Fruit fly (Drosophila melanogaster) whole organism, prepupa: ENCODE results near the gene CG17806.
"Not testable (repeated sequence)": the region's sequence is repeated elsewhere in the genome, so short reads cannot be mapped to it uniquely, and the experiment has no call there.

Experiments
- CG10669 ChIP-seq: fragments of 200-800 bp; sonication (Bioruptor generic); optimal IDR thresholded peaks from 3 replicates; lab custom pipeline; 2018; ENCODE audit warnings: missing biosample characterization, mild to moderate bottlenecking, missing genetic modification characterization, moderate library complexity
- CG11762 ChIP-seq: fragments of 200-800 bp; sonication (Bioruptor generic); optimal IDR thresholded peaks from 3 replicates; lab custom pipeline; 2016; ENCODE audit warnings: missing biosample characterization, missing genetic modification characterization; ENCODE audit not compliant: insufficient read depth
- CG15336 ChIP-seq: fragments of 200-800 bp; sonication (Bioruptor generic); IDR thresholded peaks from 2 replicates; pipeline ENCODE4 v1.3.6; 2022; ENCODE audit warnings: missing biosample characterization, missing genetic modification characterization
- CG16779 ChIP-seq: fragments of 200-800 bp; sonication (Bioruptor generic); optimal IDR thresholded peaks from 3 replicates; lab custom pipeline; 2017; ENCODE audit warnings: missing biosample characterization, mild to moderate bottlenecking, missing genetic modification characterization
- CG3032 ChIP-seq: fragments of 200-800 bp; optimal IDR thresholded peaks from 2 replicates; lab custom pipeline; 2019; ENCODE audit warnings: missing biosample characterization, mild to moderate bottlenecking, missing genetic modification characterization, moderate library complexity
- CG34406 ChIP-seq: fragments of 200-800 bp; sonication (Bioruptor generic); optimal IDR thresholded peaks from 3 replicates; lab custom pipeline; 2016; ENCODE audit warnings: missing biosample characterization, missing genetic modification characterization
- CG4318 ChIP-seq: fragments of 200-800 bp; sonication (Bioruptor generic); optimal IDR thresholded peaks from 3 replicates; lab custom pipeline; 2017; ENCODE audit warnings: missing biosample characterization, mild to moderate bottlenecking, missing genetic modification characterization
- CG6163 ChIP-seq: fragments of 200-800 bp; sonication (Bioruptor generic); IDR thresholded peaks from 3 replicates; pipeline ENCODE4 v1.3.6; 2022; ENCODE audit warnings: missing biosample characterization, missing genetic modification characterization
- CG6808 ChIP-seq: fragments of 200-800 bp; sonication (Bioruptor generic); optimal IDR thresholded peaks from 3 replicates; lab custom pipeline; 2017; ENCODE audit warnings: missing biosample characterization, missing genetic modification characterization, mild to moderate bottlenecking, moderate library complexity, missing genetic modification reagents
- CG8119 ChIP-seq: fragments of 200-800 bp; sonication (Bioruptor generic); IDR thresholded peaks from 3 replicates; pipeline ENCODE4 v1.3.6; 2022; ENCODE audit warnings: missing biosample characterization, missing genetic modification characterization
- CG8319 ChIP-seq: fragments of 200-800 bp; sonication (Bioruptor generic); optimal IDR thresholded peaks from 3 replicates; lab custom pipeline; 2016; ENCODE audit warnings: missing biosample characterization, missing genetic modification characterization
- Eip75B ChIP-seq: fragments of 200-800 bp; sonication (Bioruptor generic); optimal IDR thresholded peaks from 3 replicates; lab custom pipeline; 2016; ENCODE audit warnings: missing biosample characterization, missing genetic modification characterization
- Ets96B ChIP-seq: fragments of 200-800 bp; optimal IDR thresholded peaks from 2 replicates; lab custom pipeline; 2019; ENCODE audit warnings: missing biosample characterization, mild to moderate bottlenecking, missing genetic modification characterization, moderate library complexity
- Hr39 ChIP-seq: fragments of 200-800 bp; sonication (Bioruptor generic); optimal IDR thresholded peaks from 2 replicates; lab custom pipeline; 2016; ENCODE audit warnings: missing biosample characterization, missing genetic modification characterization
- Sox14 ChIP-seq: fragments of 200-800 bp; sonication (Bioruptor generic); optimal IDR thresholded peaks from 3 replicates; lab custom pipeline; 2016; ENCODE audit warnings: missing biosample characterization, missing genetic modification characterization
- Sox15 ChIP-seq: fragments of 200-800 bp; sonication (Bioruptor generic); optimal IDR thresholded peaks from 3 replicates; lab custom pipeline; 2016; ENCODE audit warnings: missing biosample characterization, missing genetic modification characterization
- cyc ChIP-seq: fragments of 200-800 bp; sonication (Bioruptor generic); optimal IDR thresholded peaks from 3 replicates; lab custom pipeline; 2016; ENCODE audit warnings: missing biosample characterization, missing genetic modification characterization
- dsx ChIP-seq: fragments of 200-800 bp; optimal IDR thresholded peaks from 3 replicates; lab custom pipeline; 2019; ENCODE audit warnings: missing biosample characterization, mild to moderate bottlenecking, missing genetic modification characterization, moderate library complexity; ENCODE audit not compliant: poor library complexity, severe bottlenecking
- eg ChIP-seq: fragments of 200-800 bp; sonication (Bioruptor generic); IDR thresholded peaks from 3 replicates; pipeline ENCODE4 v1.3.6; 2022; ENCODE audit warnings: missing biosample characterization, missing genetic modification characterization
- esn ChIP-seq: fragments of 200-800 bp; sonication (Bioruptor generic); optimal IDR thresholded peaks from 2 replicates; lab custom pipeline; 2016; ENCODE audit warnings: missing biosample characterization, mild to moderate bottlenecking, missing genetic modification characterization, moderate library complexity
- fd85E ChIP-seq: fragments of 200-800 bp; sonication (Bioruptor generic); optimal IDR thresholded peaks from 3 replicates; lab custom pipeline; 2016; ENCODE audit warnings: missing biosample characterization, missing genetic modification characterization
- fkh ChIP-seq: fragments of 200-800 bp; sonication (Bioruptor generic); optimal IDR thresholded peaks from 3 replicates; lab custom pipeline; 2017; ENCODE audit warnings: missing biosample characterization, mild to moderate bottlenecking, missing genetic modification characterization, moderate library complexity
- svp ChIP-seq: fragments of 200-800 bp; sonication (Bioruptor generic); peaks from one replicate; lab custom pipeline; 2016; ENCODE audit warnings: missing biosample characterization, missing genetic modification characterization

Gene CG17806

dm6 chr3R:17773893-17774292, 29.2 kb downstream of the CG17806 start:
- no peak for TF ChIP-seq CG6163 (GFP tag; lab: Robert Waterston, UW)
- TF ChIP-seq Eip75B (GFP tag; lab: Kevin White, UChicago), result no peak
- no peak for TF ChIP-seq CG8319 (GFP tag; lab: Kevin White, UChicago)
- no peak for TF ChIP-seq CG16779 (tag; lab: Kevin White, UChicago)
- no peak for TF ChIP-seq Sox15 (GFP tag; lab: Kevin White, UChicago)
- no peak for TF ChIP-seq Hr39 (GFP tag; lab: Kevin White, UChicago)
- TF ChIP-seq CG3032 (tag; lab: Kevin White, UChicago), result no peak
- no peak for TF ChIP-seq CG6808 (GFP tag; lab: Kevin White, UChicago)
- TF ChIP-seq Sox14 (GFP tag; lab: Kevin White, UChicago), result no peak
- TF ChIP-seq CG11762, result no peak
- TF ChIP-seq fd85E (GFP tag; lab: Kevin White, UChicago), result no peak
- TF ChIP-seq Ets96B (tag; lab: Kevin White, UChicago), result no peak
- no peak for TF ChIP-seq CG10669 (GFP tag; lab: Kevin White, UChicago)
- no peak for TF ChIP-seq CG4318 (GFP tag; lab: Kevin White, UChicago)

DNA sequence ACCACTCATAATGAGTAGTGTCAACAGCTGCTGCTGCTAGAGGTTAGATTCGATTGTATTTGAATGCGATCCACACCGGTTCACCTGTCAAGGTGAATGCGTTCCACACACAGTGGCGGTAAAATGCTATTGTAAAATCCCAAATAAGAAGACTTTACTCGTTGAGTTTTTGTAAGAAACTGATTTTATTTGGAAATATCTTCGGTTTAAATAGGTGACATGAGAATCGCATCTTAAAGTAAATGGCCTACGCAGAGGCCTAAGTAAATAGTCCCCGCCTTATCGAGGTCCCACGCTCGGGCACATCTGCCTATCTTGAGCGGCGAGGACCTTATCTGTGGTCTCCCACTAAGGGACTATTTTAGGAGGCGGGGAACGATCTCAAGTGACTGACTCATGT, 40.0 kb downstream of the CG17806 start, which contains the start of gene TyrR:
TyrR (minus strand) TSS at position 101 of the 400 bp plus-strand sequence.
- TF ChIP-seq CG15336, eg, svp: not testable (repeated sequence)

dm6 chr3R:17762261-17762660, 40.8 kb downstream of the CG17806 start:
- TF ChIP-seq dsx (no peak), esn (no peak), svp (no peak), cyc (GFP tag; lab: Kevin White, UChicago) (no peak), Eip75B (GFP tag; lab: Kevin White, UChicago) (no peak), CG16779 (tag; lab: Kevin White, UChicago) (no peak), CG8119 (GFP tag; lab: Robert Waterston, UW) (no peak), CG34406 (GFP tag; lab: Kevin White, UChicago) (no peak)

DNA sequence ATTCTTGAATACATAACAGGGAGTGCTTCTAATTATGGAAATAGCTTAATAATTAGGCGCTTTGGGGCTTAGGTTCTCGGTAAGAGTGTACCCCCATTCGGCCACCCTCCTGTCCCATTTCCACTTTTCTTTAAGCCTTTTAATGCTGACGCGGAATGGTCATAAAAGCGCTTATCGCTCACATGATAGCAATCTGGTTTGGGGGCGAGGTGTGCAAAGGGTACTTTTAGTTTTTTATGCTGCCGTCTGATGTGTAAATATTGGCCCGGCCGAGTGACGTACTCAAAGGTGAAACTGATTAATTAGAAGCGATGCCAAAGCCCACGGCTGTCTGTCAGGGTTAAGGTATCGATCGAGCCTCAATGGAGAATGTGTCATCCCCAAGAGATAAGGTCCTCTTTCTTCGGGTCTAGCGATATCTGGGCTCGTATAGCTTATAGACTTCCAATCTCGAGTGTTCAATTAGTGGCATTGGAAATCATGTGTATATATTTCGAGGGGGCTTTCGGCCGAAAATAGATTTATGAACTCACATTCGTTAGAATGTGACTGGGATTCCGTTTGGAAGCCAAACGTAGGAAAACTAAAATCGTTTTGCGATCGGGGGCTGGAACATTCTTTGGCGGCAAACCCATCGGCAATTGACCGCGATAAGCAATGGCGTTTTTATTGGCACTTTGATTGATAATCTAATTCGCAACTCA, 43.1 kb downstream of the CG17806 start:
- TF ChIP-seq fkh, result peak; percentile 86
- TF ChIP-seq CG15336, result no peak

DNA sequence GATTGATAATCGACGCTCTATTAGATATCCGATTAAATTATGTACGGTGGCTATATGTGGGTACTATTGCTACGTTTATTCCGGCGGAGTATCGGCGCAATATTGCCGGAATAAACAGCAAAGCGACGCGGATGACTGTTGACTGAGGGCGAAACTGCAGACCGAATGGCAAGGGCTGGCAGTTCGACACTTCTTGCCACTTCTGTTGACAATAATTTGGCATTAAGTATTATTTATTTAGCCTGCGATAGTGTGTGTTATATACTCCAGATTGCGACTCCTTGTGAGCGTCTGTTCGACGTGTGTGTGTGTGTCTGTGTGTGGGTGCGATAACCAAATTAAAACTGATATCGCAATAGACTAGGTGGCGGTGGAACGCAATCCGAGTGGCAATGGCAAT, 44.2 kb downstream of the CG17806 start:
- TF ChIP-seq fkh, result peak; percentile 55
- no peak for TF ChIP-seq fd85E (GFP tag; lab: Kevin White, UChicago)
